Fruit fly (Drosophila melanogaster) whole organism, embryonic: ENCODE data around the gene Eig71Ek.

Experiments
- CG1024 ChIP-seq: fragments of 200-800 bp; sonication (Bioruptor generic); IDR thresholded peaks from 2 replicates; pipeline ENCODE4 v1.3.6; 2022; ENCODE audit warnings: missing biosample characterization, missing genetic modification characterization
- CG10366 ChIP-seq: fragments of 200-800 bp; sonication (Bioruptor generic); IDR thresholded peaks from 2 replicates; pipeline ENCODE4 v1.3.6; 2022; ENCODE audit warnings: missing biosample characterization, missing genetic modification characterization
- CG11504 ChIP-seq: fragments of 200-800 bp; sonication (Bioruptor generic); optimal IDR thresholded peaks from 3 replicates; lab custom pipeline; 2019; ENCODE audit warnings: missing biosample characterization, mild to moderate bottlenecking, missing genetic modification characterization, moderate library complexity
- CG12744 ChIP-seq: fragments of 200-800 bp; sonication (Bioruptor generic); optimal IDR thresholded peaks from 2 replicates; lab custom pipeline; 2016; ENCODE audit warnings: missing biosample characterization, missing genetic modification characterization
- CG13287 ChIP-seq: fragments of 200-800 bp; sonication (Bioruptor generic); IDR thresholded peaks from 2 replicates; pipeline ENCODE4 v1.3.6; 2022; ENCODE audit warnings: missing biosample characterization, missing genetic modification characterization; ENCODE audit not compliant: partially characterized antibody
- CG14710 ChIP-seq: fragments of 200-800 bp; sonication (Bioruptor generic); optimal IDR thresholded peaks from 3 replicates; lab custom pipeline; 2019; ENCODE audit warnings: missing biosample characterization, mild to moderate bottlenecking, missing genetic modification characterization, moderate library complexity
- CG14860 ChIP-seq: fragments of 200-800 bp; sonication (Bioruptor generic); IDR thresholded peaks from 3 replicates; pipeline ENCODE4 v1.3.6; 2022; ENCODE audit warnings: missing biosample characterization, missing genetic modification characterization; ENCODE audit not compliant: partially characterized antibody
- CG17328 ChIP-seq: fragments of 200-800 bp; sonication (Bioruptor generic); IDR thresholded peaks from 2 replicates; pipeline ENCODE4 v1.3.6; 2022; ENCODE audit warnings: missing biosample characterization, missing genetic modification characterization
- CG18011 ChIP-seq: fragments of 200-800 bp; sonication (Bioruptor generic); optimal IDR thresholded peaks from 2 replicates; lab custom pipeline; 2017; ENCODE audit warnings: missing biosample characterization, missing genetic modification characterization, mild to moderate bottlenecking, moderate library complexity, missing genotype
- CG2889 ChIP-seq: fragments of 200-800 bp; sonication (Bioruptor generic); IDR thresholded peaks from 3 replicates; pipeline ENCODE4 v1.3.6; 2022; ENCODE audit warnings: missing biosample characterization, missing genetic modification characterization
- CG3065 ChIP-seq: fragments of 200-800 bp; sonication (Bioruptor generic); optimal IDR thresholded peaks from 2 replicates; lab custom pipeline; 2016; ENCODE audit warnings: missing biosample characterization, missing genetic modification characterization
- CG3163 ChIP-seq: fragments of 200-800 bp; sonication (Bioruptor generic); optimal IDR thresholded peaks from 3 replicates; lab custom pipeline; 2016; ENCODE audit warnings: missing biosample characterization, missing genetic modification characterization
- CG32767 ChIP-seq: fragments of 200-800 bp; sonication (Bioruptor generic); IDR thresholded peaks from 2 replicates; pipeline ENCODE4 v1.3.6; 2022; ENCODE audit warnings: missing biosample characterization, missing genetic modification characterization
- CG4282 ChIP-seq: fragments of 200-800 bp; sonication (Bioruptor generic); optimal IDR thresholded peaks from 2 replicates; lab custom pipeline; 2016; ENCODE audit warnings: missing biosample characterization, missing genetic modification characterization
- CG4404 ChIP-seq: fragments of 200-800 bp; sonication (Bioruptor generic); IDR thresholded peaks from 2 replicates; pipeline ENCODE4 v1.3.6; 2022; ENCODE audit warnings: missing biosample characterization, missing genetic modification characterization
- CG5953 ChIP-seq: fragments of 200-800 bp; sonication (Bioruptor generic); IDR thresholded peaks from 2 replicates; pipeline ENCODE4 v1.3.6; 2022; ENCODE audit warnings: missing biosample characterization, missing genetic modification characterization
- CG7357 ChIP-seq: fragments of 200-800 bp; sonication (Bioruptor generic); IDR thresholded peaks from 3 replicates; pipeline ENCODE4 v1.3.6; 2022; ENCODE audit warnings: missing biosample characterization, missing genetic modification characterization
- Dfd ChIP-seq, 2 experiments: fragments of >200 bp; optimal IDR thresholded peaks; 2 replicates each; lab custom pipeline; 2017; ENCODE audit warnings: missing biosample characterization in 2 of 2, missing genetic modification characterization in 2 of 2
- ERR ChIP-seq: fragments of 200-800 bp; sonication (Bioruptor generic); optimal IDR thresholded peaks from 2 replicates; lab custom pipeline; 2016; ENCODE audit warnings: missing biosample characterization, missing genetic modification characterization
- Ets65A ChIP-seq: fragments of 200-800 bp; sonication (Bioruptor generic); peaks from one replicate; lab custom pipeline; 2016; ENCODE audit warnings: missing biosample characterization, missing genetic modification characterization
- Gug ChIP-seq: fragments of 200-800 bp; sonication (Bioruptor generic); IDR thresholded peaks from 4 replicates; pipeline ENCODE4 v1.3.6; 2022; ENCODE audit warnings: missing biosample characterization, missing genetic modification characterization
- NK7.1 ChIP-seq: fragments of 200-800 bp; sonication (Bioruptor generic); optimal IDR thresholded peaks from 3 replicates; lab custom pipeline; 2016; ENCODE audit warnings: missing biosample characterization, missing genetic modification characterization
- Ravus ChIP-seq: fragments of 200-800 bp; sonication (Bioruptor generic); IDR thresholded peaks from 2 replicates; pipeline ENCODE4 v1.3.6; 2022; ENCODE audit warnings: missing biosample characterization, missing genetic modification characterization
- Rfx ChIP-seq: fragments of 200-800 bp; sonication (Bioruptor generic); IDR thresholded peaks from 2 replicates; pipeline ENCODE4 v1.3.6; 2022; ENCODE audit warnings: missing biosample characterization, missing genetic modification characterization
- Xbp1 ChIP-seq: fragments of 200-800 bp; sonication (Bioruptor generic); optimal IDR thresholded peaks from 3 replicates; lab custom pipeline; 2016; ENCODE audit warnings: missing biosample characterization, mild to moderate bottlenecking, missing genetic modification characterization
- ac ChIP-seq: fragments of 200-800 bp; sonication (Bioruptor generic); optimal IDR thresholded peaks from 3 replicates; lab custom pipeline; 2017; ENCODE audit warnings: missing biosample characterization, mild to moderate bottlenecking, missing genetic modification characterization
- chn ChIP-seq: fragments of 200-800 bp; sonication (Bioruptor generic); optimal IDR thresholded peaks from 2 replicates; lab custom pipeline; 2016; ENCODE audit warnings: missing biosample characterization, missing genetic modification characterization
- da ChIP-seq: fragments of 200-800 bp; sonication (Bioruptor generic); optimal IDR thresholded peaks from 2 replicates; lab custom pipeline; 2016; ENCODE audit warnings: missing biosample characterization, missing genetic modification characterization
- klu ChIP-seq: fragments of 200-800 bp; sonication (Bioruptor generic); IDR thresholded peaks from 2 replicates; pipeline ENCODE4 v1.3.6; 2022; ENCODE audit warnings: missing biosample characterization, missing genetic modification characterization
- pan ChIP-seq, 4 experiments: fragments of >200 bp in 3 of 4; fragments of 200-800 bp in 1 of 4; sonication (Bioruptor generic) in 1 of 4; optimal IDR thresholded peaks in 3 of 4; IDR thresholded peaks in 1 of 4; 2 replicates each; pipeline versions ENCODE4 v1.3.6 to Lab custom; 2017 to 2022; ENCODE audit warnings: missing biosample characterization in 2 of 4, missing genetic modification characterization in 2 of 4, mixed read lengths in 1 of 4
- sens-2 ChIP-seq: fragments of 200-800 bp; sonication (Bioruptor generic); IDR thresholded peaks from 2 replicates; pipeline ENCODE4 v1.3.6; 2022; ENCODE audit warnings: missing biosample characterization, missing genetic modification characterization
- sisA ChIP-seq: fragments of 200-800 bp; sonication (Bioruptor generic); IDR thresholded peaks from 2 replicates; pipeline ENCODE4 v1.3.6; 2022; ENCODE audit warnings: missing biosample characterization, missing genetic modification characterization
- slbo ChIP-seq: fragments of 200-800 bp; sonication (Bioruptor generic); IDR thresholded peaks from 2 replicates; pipeline ENCODE4 v1.3.6; 2022; ENCODE audit warnings: missing biosample characterization, missing genetic modification characterization
- ttk ChIP-seq: fragments of 200-800 bp; sonication (Bioruptor generic); IDR thresholded peaks from 2 replicates; pipeline ENCODE4 v2.1.2; 2022; ENCODE audit warnings: missing biosample characterization, missing genetic modification characterization
- twi ChIP-seq: fragments of 200-800 bp; optimal IDR thresholded peaks from 2 replicates; lab custom pipeline; 2019; ENCODE audit warnings: missing biosample characterization, mild to moderate bottlenecking, missing genetic modification characterization, moderate library complexity

The Eig71Ek gene

DNA sequence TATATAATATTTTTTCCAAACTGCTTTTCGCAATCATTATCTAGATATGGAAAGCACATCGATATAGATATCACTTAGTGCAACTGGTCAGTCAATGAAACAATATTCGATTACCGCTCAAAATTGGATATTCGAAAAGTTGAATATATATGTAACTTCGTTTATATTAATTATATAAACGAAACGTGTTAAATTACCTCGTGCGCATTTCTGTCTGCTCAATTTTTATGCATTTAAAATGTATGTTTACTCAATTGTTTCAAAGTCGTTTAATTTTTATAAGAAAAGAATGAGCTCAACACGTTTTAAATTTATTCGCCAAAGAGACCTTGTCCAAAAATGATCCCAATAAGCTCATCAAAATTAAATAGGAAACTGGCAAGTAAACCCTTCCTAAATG, 10.5 kb upstream of the Eig71Ek start, which contains the start of gene CG43084 (continued):
- TF ChIP-seq pan (optimal IDR thresholded peaks at IDR 0.05; lab: Kevin White, UChicago) = no peak
- TF ChIP-seq pan (GFP tag; optimal IDR thresholded peaks at IDR 0.05 in 1 of 2, IDR thresholded peaks at IDR 0.05 in 1 of 2) = no peak
- no peak for TF ChIP-seq CG32767 (GFP tag; lab: Robert Waterston, UW)
- TF ChIP-seq CG17328 (GFP tag; lab: Robert Waterston, UW) = no peak
- no peak for TF ChIP-seq ac (GFP tag; lab: Kevin White, UChicago)
- TF ChIP-seq da = no peak
- no peak for TF ChIP-seq CG1024 (GFP tag; lab: Robert Waterston, UW)
- TF ChIP-seq CG18011 (GFP tag; lab: Kevin White, UChicago) = no peak
- no peak for TF ChIP-seq klu (GFP tag; lab: Robert Waterston, UW)
- no peak for TF ChIP-seq sens-2 (GFP tag; lab: Robert Waterston, UW)
- TF ChIP-seq, all 482 proteins: peak for 0

DNA sequence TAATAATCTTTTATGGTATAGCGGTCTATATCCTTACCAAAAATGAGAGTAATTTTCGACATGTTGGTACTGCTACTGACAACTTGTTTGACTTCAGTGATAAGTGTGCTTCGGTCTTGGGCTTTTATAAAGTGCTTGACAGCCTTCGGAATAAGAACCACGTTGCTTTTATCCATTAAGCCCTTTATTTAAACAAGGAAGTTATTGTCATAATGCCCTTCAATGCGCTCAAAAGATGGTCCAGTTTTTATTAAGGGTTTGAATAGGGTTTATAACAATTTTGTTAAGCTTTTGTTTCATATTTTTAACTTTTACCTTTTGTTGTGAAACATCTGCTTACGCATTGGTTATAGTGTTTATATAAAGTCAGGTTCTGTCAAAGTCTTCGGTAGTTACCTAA, 8.9 kb upstream of the Eig71Ek start, which contains the start of the genes Eig71Ec and Eig71Ed:
TSS of gene Eig71Ec (minus strand) at position 101 of the 400 bp plus-strand sequence.
TSS of gene Eig71Ed (plus strand) at position 384 of the 400 bp plus-strand sequence.
- TF ChIP-seq twi (tag; lab: Kevin White, UChicago) = no peak
- no peak for TF ChIP-seq slbo (GFP tag; lab: Robert Waterston, UW)
- TF ChIP-seq CG14860 = no peak
- no peak for TF ChIP-seq CG2889 (GFP tag; lab: Robert Waterston, UW)
- TF ChIP-seq Ravus (GFP tag; lab: Robert Waterston, UW) = no peak
- TF ChIP-seq CG3065 = no peak
- no peak for TF ChIP-seq sisA (GFP tag; lab: Robert Waterston, UW)
- TF ChIP-seq CG11504 (tag; lab: Kevin White, UChicago) = no peak
- no peak for TF ChIP-seq NK7.1 (GFP tag; lab: Kevin White, UChicago)
- no peak for TF ChIP-seq ttk (GFP tag; lab: Robert Waterston, UW)

DNA sequence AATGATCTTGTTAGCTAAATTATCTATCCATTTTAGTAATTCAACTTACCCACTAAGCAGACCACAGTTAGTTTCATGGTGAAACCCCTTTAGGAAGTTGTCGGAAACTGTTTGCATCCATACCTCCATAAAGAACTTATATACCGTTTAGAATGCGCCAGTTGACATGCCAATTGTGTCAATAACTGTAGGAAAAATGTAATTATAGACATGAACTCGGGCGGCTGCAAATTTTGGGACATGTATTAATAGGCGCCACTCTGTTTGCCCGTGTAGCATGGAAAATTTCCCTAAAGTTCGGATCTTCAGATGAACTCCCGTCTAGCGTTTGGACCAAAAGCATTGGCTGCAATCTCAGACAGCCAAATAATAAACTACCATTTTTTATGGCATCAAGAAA, 5.1 kb upstream of the Eig71Ek start, which contains the start of gene Eig71Ee:
TSS of gene Eig71Ee (minus strand) at position 101 of the 400 bp plus-strand sequence.
- no peak for TF ChIP-seq chn
- peak; percentile 24 for TF ChIP-seq Ets65A
- TF ChIP-seq, all 482 proteins: peak for 1

DNA sequence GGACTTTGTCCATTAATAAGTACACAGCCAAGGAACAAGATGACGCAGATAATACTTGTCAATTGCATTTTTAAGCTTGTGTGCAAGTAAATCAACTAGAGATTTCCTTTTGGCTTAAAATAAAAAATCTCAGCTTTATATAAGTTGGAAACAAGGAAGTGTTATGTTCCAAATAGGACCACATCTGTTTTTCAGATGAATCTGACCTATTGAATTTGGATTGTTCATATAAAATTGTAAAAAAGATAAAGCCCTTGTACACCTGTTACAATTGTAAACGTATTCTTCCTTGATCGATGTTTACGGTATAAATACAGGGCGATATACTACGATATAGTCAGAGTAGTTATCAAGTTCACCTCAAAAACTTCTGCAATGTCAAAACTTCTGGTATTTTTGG, 3.8 kb upstream of the Eig71Ek start, which contains the start of the genes Eig71Ef and Eig71Eg:
TSS of gene Eig71Ef (minus strand) at position 101 of the 400 bp plus-strand sequence.
TSS of gene Eig71Eg (plus strand) at position 339 of the 400 bp plus-strand sequence.
- TF ChIP-seq ERR (no peak), CG4282 (GFP tag; lab: Kevin White, UChicago) (no peak), CG4404 (GFP tag; lab: Robert Waterston, UW) (no peak), Rfx (GFP tag; lab: Robert Waterston, UW) (no peak), CG10366 (GFP tag; lab: Robert Waterston, UW) (no peak), CG14710 (tag; lab: Kevin White, UChicago) (no peak), Xbp1 (GFP tag; lab: Kevin White, UChicago) (no peak), CG12744 (no peak), Dfd (GFP tag; optimal IDR thresholded peaks at IDR 0.05; lab: Kevin White, UChicago) (no peak), Gug (no peak), CG5953 (GFP tag; lab: Robert Waterston, UW) (no peak), CG13287 (GFP tag; lab: Robert Waterston, UW) (no peak), CG3163 (GFP tag; lab: Kevin White, UChicago) (no peak), CG7357 (GFP tag; lab: Robert Waterston, UW) (no peak)
